Fruit fly (Drosophila melanogaster) whole organism, larva: Measurements from ENCODE around the gene Tat.

Experiments
- noc ChIP-seq: fragments of 200-800 bp; sonication (Bioruptor generic); optimal IDR thresholded peaks from 3 replicates; lab custom pipeline; 2019; ENCODE audit warnings: missing biosample characterization, mild to moderate bottlenecking, missing genetic modification characterization, moderate library complexity

Gene Tat

DNA sequence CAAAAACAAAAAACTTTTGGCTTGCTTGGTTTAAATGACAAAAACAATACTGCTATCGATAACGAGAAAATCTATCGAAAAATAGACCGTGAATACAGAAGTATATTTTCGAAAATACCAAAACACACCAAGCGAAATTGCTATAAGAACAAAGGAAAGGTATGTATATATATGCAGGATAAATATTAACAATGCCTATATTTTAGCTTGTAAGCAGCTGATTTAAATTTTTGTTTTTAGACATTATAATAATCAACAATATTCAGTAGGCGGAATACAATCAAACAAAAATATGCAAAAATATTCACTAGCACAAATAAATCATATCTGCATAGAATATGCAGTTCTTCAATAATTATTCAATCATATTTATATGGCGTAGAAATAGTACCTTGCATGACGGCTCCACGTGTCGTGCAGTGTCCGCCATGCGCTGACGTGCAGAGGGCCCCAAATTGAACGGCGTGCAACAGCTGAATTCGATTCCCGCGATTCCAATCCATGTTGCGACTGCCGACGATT is 23.1 kb upstream of the Tat start, which contains the start of the genes Fbxl4 and Dus2:
TSS of gene Fbxl4 (minus strand) at position 51 of the 522 bp plus-strand sequence.
TSS of gene Dus2 (plus strand) at position 116 of the 522 bp plus-strand sequence.
- peak; percentile 88 for TF ChIP-seq noc (tag; lab: Kevin White, UChicago)

DNA sequence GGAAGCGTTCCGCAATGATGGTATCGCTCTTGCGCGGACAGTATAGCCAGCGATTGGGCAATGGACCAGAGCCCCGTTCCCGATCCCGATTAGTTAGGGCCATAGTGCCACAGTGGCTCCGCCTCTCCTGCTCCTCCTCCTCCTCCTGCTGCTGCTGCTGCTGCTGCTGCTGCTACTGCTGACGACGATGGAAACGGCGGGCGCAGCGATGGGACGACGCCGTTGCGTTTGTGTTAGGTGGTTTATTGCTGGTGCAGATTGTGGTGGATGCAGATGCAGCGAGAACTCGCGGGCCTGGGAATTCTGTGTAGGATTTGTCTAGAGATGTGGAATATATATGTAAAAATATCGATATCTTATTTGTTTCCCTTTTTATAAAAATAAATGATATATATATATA is 18.5 kb upstream of the Tat start, which contains the start of gene mRNA-cap:
TSS of gene mRNA-cap (minus strand) at position 344 of the 400 bp plus-strand sequence.
- TF ChIP-seq noc (tag; lab: Kevin White, UChicago) = no peak

DNA sequence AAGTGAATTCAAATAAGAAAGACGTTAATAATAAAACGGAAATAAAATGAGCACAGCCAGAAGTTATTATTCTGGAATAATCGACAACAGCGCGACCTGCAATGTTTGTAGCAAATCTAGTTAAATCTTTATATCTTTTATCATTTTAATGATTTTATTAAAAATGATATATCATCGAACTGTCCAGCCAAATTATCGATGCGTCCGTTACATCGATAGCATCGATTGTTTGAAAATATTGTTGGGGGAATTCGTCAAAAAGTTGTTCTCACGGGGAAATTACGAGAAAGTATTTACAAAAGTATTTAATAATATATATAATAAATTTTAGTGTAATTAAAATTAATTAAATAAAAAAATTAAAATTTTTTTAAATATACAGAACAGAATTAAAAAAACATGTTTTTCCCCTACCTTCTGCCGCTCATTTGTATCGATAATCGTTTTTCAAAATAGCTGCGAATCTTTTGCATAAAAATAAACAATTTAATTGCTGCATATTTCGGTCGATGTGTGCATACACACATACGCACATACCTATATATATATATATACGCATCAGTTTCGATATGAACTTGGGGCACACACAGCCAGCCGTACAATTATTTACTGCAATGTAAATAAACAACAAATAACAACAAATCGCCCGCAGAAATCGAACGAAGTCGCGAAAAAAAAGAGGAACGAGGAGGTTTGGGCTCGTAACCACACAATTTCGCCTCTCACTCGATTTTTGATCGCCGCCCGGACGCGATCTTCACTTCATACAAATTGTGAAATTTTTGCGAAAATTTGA is 17.9 kb upstream of the Tat start, which contains the start of gene CG32599:
TSS of gene CG32599 (plus strand) at position 746 of the 796 bp plus-strand sequence.
- no peak for TF ChIP-seq noc (tag; lab: Kevin White, UChicago)

DNA sequence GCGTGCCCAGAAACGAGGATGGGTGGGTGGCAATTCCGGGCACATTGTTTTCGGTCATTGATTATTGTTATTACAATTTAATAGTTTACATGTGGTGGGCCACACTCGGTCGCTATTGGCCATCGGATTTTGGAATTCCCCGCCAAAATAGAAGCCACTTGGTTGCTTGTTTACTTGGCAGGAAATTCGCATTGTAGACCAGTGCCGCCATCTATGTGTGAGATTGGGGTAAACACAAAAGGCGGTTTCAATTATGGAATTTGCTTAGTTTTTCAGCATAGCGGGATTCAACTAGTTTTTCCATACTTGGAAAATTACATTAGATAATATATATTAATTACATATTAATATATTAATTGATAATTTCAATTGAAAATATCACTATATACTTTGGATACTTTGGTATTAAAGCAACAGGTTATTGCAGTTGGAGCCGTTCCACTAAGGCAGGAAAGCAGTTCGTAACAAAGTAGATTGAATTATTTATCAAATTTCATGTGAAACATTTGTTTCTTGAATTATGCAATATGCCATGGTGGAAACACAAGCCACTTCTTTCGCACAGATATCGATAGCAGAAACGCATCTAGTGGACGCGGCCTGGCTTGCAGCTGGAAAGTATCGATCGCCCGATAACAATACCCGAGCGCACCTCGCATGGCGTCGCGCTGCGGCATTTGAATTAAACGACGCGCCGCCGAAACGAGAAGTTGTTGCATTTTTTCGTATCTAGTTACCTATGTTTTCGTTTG is 13.8 kb upstream of the Tat start, which contains the start of gene mud:
TSS of gene mud (plus strand) at position 698 of the 752 bp plus-strand sequence.
- no peak for TF ChIP-seq noc (tag; lab: Kevin White, UChicago)

DNA sequence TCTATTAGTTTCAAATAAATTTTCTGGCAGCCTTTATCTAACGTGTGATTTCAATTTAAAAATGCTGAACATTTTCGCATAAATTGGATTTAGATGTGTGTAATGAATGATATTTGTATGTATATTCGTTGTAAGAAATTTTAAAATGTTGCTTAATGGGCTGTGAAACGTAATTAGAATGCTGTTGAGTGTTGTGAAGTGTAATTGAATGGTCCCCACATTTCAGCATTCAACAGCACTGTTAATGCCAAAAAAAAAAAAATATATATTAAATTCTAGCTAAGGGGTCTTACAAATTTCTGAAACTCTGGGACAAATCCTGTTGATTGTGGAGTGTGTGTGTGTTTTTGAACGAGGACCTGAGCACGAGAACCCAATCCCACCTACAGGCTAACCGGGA is 4.1 kb downstream of the Tat start:
- no peak for TF ChIP-seq noc (tag; lab: Kevin White, UChicago)

DNA sequence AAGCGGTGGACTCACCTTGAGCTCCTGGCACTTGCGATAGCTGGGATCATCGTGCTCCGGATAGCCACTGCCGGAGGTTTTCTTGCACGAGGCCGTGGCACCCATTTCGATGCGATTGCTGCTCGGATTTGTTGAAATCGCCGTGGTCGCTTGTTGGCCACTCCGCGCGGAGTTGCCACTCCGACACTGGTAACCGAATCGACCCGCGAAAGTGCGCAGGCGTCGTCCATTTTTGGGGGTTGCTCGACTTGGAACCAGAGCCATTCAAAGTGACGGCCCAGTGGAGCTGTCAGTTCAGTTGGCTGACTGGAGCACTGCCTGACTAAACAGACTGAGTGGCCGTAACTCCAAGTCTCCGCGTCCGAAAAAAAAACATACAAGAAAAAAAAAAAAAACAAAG is 5.1 kb downstream of the Tat start, which contains the start of the genes CG13404 and na:
TSS of gene CG13404 (minus strand) at position 176 of the 400 bp plus-strand sequence.
TSS of gene na (plus strand) at position 293 of the 400 bp plus-strand sequence.
- TF ChIP-seq noc (tag; lab: Kevin White, UChicago) = no peak

DNA sequence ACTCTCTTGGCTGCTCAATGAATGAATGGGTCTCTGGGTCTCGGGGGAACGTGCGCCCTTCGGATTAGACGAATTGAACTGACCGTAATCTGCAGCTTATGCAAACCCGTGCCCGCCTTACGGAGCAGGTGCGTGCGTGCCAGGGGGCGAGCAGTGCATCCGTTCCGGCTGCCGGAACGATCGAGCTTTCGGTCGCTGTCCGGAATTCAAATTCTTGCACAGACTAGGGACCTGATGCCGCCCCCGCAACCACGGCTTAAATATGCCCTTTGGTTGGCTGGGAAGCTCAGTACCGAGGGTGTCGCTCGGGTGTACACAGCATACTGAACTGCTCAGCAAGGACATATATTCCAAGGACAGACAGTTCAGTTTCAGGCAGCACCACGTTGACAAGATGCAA is 16.4 kb downstream of the Tat start, which contains the start of gene Muc12Ea:
TSS of gene Muc12Ea (plus strand) at position 301 of the 400 bp plus-strand sequence.
- no peak for TF ChIP-seq noc (tag; lab: Kevin White, UChicago)

DNA sequence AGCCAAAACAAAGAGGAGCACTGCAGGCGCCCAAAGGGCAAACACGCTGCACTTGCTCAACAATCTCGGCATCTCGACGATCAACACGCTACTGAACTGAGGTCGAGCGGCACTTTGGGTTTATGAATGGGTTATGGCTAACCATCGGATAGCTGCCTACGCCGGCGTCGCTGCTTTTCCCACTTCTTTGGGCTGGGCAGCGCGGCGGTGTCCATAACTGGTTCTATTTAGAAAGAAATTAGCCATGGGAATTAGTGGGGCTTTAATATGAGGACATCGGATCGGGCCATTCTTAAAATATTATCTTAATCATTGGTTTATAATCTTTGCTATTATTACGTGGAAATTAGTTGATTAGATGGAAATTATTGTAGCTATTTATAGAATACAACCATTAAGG is 28.3 kb downstream of the Tat start, which contains the start of gene CG9400:
TSS of gene CG9400 (minus strand) at position 101 of the 400 bp plus-strand sequence.
- no peak for TF ChIP-seq noc (tag; lab: Kevin White, UChicago)
